In genomic region chr3L:1647276-1647919, dm6 we compare ENCODE assay signal across 1 fruit fly cellular context.
TF ChIP-seq lines count a peak whose summit lies in the region.

CG17249 (minus strand) TSS chr3L:1647464.
Bro (plus strand) TSS chr3L:1647869.

TF ChIP-seq in whole organism, embryonic, 481 proteins besides CTCF, POLR2A, EP300 and RAD21 (continued from another document):
- TF ChIP-seq CG1024 (GFP tag; IDR thresholded peaks at IDR 0.05; lab: Robert Waterston, UW) = no peak; the same call in 1 of the 2 replicates
- TF ChIP-seq al (GFP tag; IDR thresholded peaks at IDR 0.05; lab: Robert Waterston, UW) = no peak
- peak; percentile 38 for TF ChIP-seq CG33213 (GFP tag; optimal IDR thresholded peaks at IDR 0.05; lab: Kevin White, UChicago)
- no peak for TF ChIP-seq CG5953 (GFP tag; IDR thresholded peaks at IDR 0.05; lab: Robert Waterston, UW)
- TF ChIP-seq CG10274 (GFP tag; optimal IDR thresholded peaks at IDR 0.05; lab: Kevin White, UChicago) = no peak
- no peak for TF ChIP-seq Abd-B (GFP tag; optimal IDR thresholded peaks at IDR 0.05; lab: Kevin White, UChicago)
- TF ChIP-seq exex (tag; optimal IDR thresholded peaks at IDR 0.05; lab: Kevin White, UChicago) = no peak
- TF ChIP-seq CG2875 (GFP tag; optimal IDR thresholded peaks at IDR 0.05; lab: Kevin White, UChicago) = no peak
- peak; percentile 29 for TF ChIP-seq kah (GFP tag; optimal IDR thresholded peaks at IDR 0.05; lab: Kevin White, UChicago)
- peak; percentile 37 for TF ChIP-seq phol (tag; optimal IDR thresholded peaks at IDR 0.05; lab: Kevin White, UChicago)
- peak; percentile 80 for TF ChIP-seq B-H2 (GFP tag; optimal IDR thresholded peaks at IDR 0.05; lab: Kevin White, UChicago)
- peak; percentile 5 for TF ChIP-seq CG1792 (GFP tag; optimal IDR thresholded peaks at IDR 0.05; lab: Kevin White, UChicago)
- TF ChIP-seq CG6254 (GFP tag; optimal IDR thresholded peaks at IDR 0.05; lab: Kevin White, UChicago) = no peak
- TF ChIP-seq trem (tag; optimal IDR thresholded peaks at IDR 0.05; lab: Kevin White, UChicago) = peak; percentile 46
- no peak for TF ChIP-seq pros (GFP tag; optimal IDR thresholded peaks at IDR 0.05; lab: Kevin White, UChicago)
- no peak for TF ChIP-seq CG10543 (GFP tag; optimal IDR thresholded peaks at IDR 0.05; lab: Kevin White, UChicago)
- no peak for TF ChIP-seq hbn (GFP tag; IDR thresholded peaks at IDR 0.05; lab: Robert Waterston, UW; ENCODE audit: partially characterized antibody)
- TF ChIP-seq CG7928 (GFP tag; optimal IDR thresholded peaks at IDR 0.05; lab: Kevin White, UChicago) = no peak
- no peak for TF ChIP-seq tgo (GFP tag; IDR thresholded peaks at IDR 0.05; lab: Robert Waterston, UW)
- no peak for TF ChIP-seq CG15479 (GFP tag; optimal IDR thresholded peaks at IDR 0.05; lab: Kevin White, UChicago)
- TF ChIP-seq Ets97D (GFP tag; optimal IDR thresholded peaks at IDR 0.05; lab: Kevin White, UChicago) = peak; percentile 78
- TF ChIP-seq peb (GFP tag; IDR thresholded peaks at IDR 0.05; lab: Robert Waterston, UW) = no peak
- peak; percentile 39 for TF ChIP-seq jumu (GFP tag; optimal IDR thresholded peaks at IDR 0.05; lab: Kevin White, UChicago)
- no peak for TF ChIP-seq tna (GFP tag; IDR thresholded peaks at IDR 0.05; lab: Robert Waterston, UW; ENCODE audit: partially characterized antibody)
- peak; percentile 80 for TF ChIP-seq HmgZ (tag; optimal IDR thresholded peaks at IDR 0.05; lab: Kevin White, UChicago)
- no peak for TF ChIP-seq lola (GFP tag; optimal IDR thresholded peaks at IDR 0.05; lab: Kevin White, UChicago)
- no peak for TF ChIP-seq CG4360 (GFP tag; IDR thresholded peaks at IDR 0.05; lab: Robert Waterston, UW)
- peak; percentile 26 for TF ChIP-seq az2 (GFP tag; optimal IDR thresholded peaks at IDR 0.05; lab: Kevin White, UChicago)
- no peak for TF ChIP-seq CG6765 (GFP tag; optimal IDR thresholded peaks at IDR 0.05; lab: Kevin White, UChicago)
- peak; percentile 12 for TF ChIP-seq gcm2 (GFP tag; optimal IDR thresholded peaks at IDR 0.05; lab: Kevin White, UChicago)
- TF ChIP-seq Drgx (GFP tag; IDR thresholded peaks at IDR 0.05; lab: Robert Waterston, UW) = no peak
- peak; percentile 24 for TF ChIP-seq Side (GFP tag; optimal IDR thresholded peaks at IDR 0.05; lab: Kevin White, UChicago)
- TF ChIP-seq otp (GFP tag; IDR thresholded peaks at IDR 0.05; lab: Robert Waterston, UW) = no peak
- peak; percentile 53; the same call in 1 of the 4 replicates for TF ChIP-seq chinmo (GFP tag; IDR thresholded peaks at IDR 0.05; lab: Robert Waterston, UW; ENCODE audit: partially characterized antibody)
- TF ChIP-seq CG14050 (GFP tag; IDR thresholded peaks at IDR 0.05; lab: Robert Waterston, UW) = no peak
- TF ChIP-seq lbe (GFP tag; optimal IDR thresholded peaks at IDR 0.05; lab: Kevin White, UChicago) = no peak
- no peak for TF ChIP-seq BtbVII (GFP tag; optimal IDR thresholded peaks at IDR 0.05; lab: Kevin White, UChicago)
- TF ChIP-seq CG4820 (GFP tag; optimal IDR thresholded peaks at IDR 0.05; lab: Kevin White, UChicago) = no peak
- peak; percentile 49 for TF ChIP-seq CG17186 (GFP tag; optimal IDR thresholded peaks at IDR 0.05; lab: Kevin White, UChicago)
- no peak for TF ChIP-seq Gug (GFP tag; IDR thresholded peaks at IDR 0.05; lab: Robert Waterston, UW)
- TF ChIP-seq Trl (optimal IDR thresholded peaks at IDR 0.05; lab: Kevin White, UChicago) = no peak
- TF ChIP-seq Trl (GFP tag; optimal IDR thresholded peaks at IDR 0.05; lab: Kevin White, UChicago) = no peak
- no peak for TF ChIP-seq usp (GFP tag; optimal IDR thresholded peaks at IDR 0.05; lab: Kevin White, UChicago)
- no peak for TF ChIP-seq CG17612 (GFP tag; IDR thresholded peaks at IDR 0.05; lab: Robert Waterston, UW)
- TF ChIP-seq CG18476 (GFP tag; optimal IDR thresholded peaks at IDR 0.05; lab: Kevin White, UChicago) = no peak
- no peak for TF ChIP-seq CG18262 (tag; optimal IDR thresholded peaks at IDR 0.05; lab: Kevin White, UChicago)
- TF ChIP-seq fru (optimal IDR thresholded peaks at IDR 0.05; lab: Kevin White, UChicago) = no peak
- TF ChIP-seq fd102C (GFP tag; optimal IDR thresholded peaks at IDR 0.05; lab: Kevin White, UChicago) = no peak
- TF ChIP-seq Nf-YC (tag; optimal IDR thresholded peaks at IDR 0.05; lab: Kevin White, UChicago) = no peak
- no peak for TF ChIP-seq Blimp-1 (GFP tag; optimal IDR thresholded peaks at IDR 0.05; lab: Kevin White, UChicago)
- TF ChIP-seq CG30020 (tag; optimal IDR thresholded peaks at IDR 0.05; lab: Kevin White, UChicago) = no peak
- TF ChIP-seq CG7786 (GFP tag; optimal IDR thresholded peaks at IDR 0.05; lab: Kevin White, UChicago) = peak; percentile 59
- peak; percentile 98 for TF ChIP-seq CG10267 (tag; optimal IDR thresholded peaks at IDR 0.05; lab: Kevin White, UChicago)
- TF ChIP-seq schlank (tag; optimal IDR thresholded peaks at IDR 0.05; lab: Kevin White, UChicago) = no peak
- no peak for TF ChIP-seq mld (GFP tag; IDR thresholded peaks at IDR 0.05; lab: Robert Waterston, UW; ENCODE audit: partially characterized antibody)
- peak; percentile 85 for TF ChIP-seq CG1603 (tag; optimal IDR thresholded peaks at IDR 0.05; lab: Kevin White, UChicago)
- TF ChIP-seq ro (GFP tag; IDR thresholded peaks at IDR 0.05; lab: Robert Waterston, UW) = no peak
- TF ChIP-seq CG8359 (GFP tag; optimal IDR thresholded peaks at IDR 0.05; lab: Kevin White, UChicago; ENCODE audit: borderline replicate concordance) = no peak
